Fruit fly (Drosophila melanogaster) S2 (cell line): ENCODE data around the gene CG7968.

Source experiments
- CG8478 ChIP-seq: fragments of >200 bp; optimal IDR thresholded peaks from 2 replicates; lab custom pipeline; 2018
- CTCF ChIP-seq, 2 experiments: fragments of >200 bp; optimal IDR thresholded peaks; 2 replicates each; lab custom pipeline; 2018

DNA sequence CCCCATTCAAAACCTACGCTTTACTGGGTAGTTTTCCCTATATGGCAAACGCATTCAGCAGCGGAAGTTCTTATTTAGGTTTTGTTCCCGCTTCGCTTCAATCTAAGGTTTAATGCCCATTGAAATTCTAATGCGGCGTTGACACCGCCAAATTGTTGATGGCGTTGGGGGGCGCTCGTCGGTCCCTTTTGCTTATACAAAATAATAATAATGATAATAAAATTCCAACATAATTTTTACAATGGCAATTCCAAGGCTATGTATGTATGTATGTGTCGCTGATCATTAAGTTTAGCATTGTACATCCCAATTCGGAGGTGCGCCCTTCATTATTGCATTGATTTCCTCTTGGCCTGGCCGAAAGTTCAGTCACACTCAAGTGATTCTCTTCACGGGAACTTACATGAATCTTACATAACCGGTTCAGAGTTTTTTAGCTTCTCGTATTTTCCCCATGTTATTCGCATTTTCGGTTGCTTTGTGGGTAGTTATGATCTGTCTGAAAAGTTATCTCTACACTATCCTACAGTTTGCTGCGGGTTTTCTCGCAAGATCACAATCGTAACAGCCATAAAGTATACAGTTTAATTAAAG is 35.0 kb downstream of the CG7968 start:
- TF ChIP-seq CTCF (optimal IDR thresholded peaks at IDR 0.05; lab: Kevin White, UChicago): no peak
- TF ChIP-seq CG8478 (lab: Kevin White, UChicago): no peak
